Worm (Caenorhabditis elegans) whole organism, early embryonic: ENCODE data around the gene C28A5.6.

Source experiments
- B0310.2 ChIP-seq: sonication (generic microtip); optimal IDR thresholded peaks from 2 replicates; lab custom pipeline; 2016; ENCODE audit warnings: mild to moderate bottlenecking, missing genetic modification characterization, missing compliant biosample characterization
- F13C5.2 ChIP-seq: sonication (generic microtip); optimal IDR thresholded peaks from 2 replicates; lab custom pipeline; 2017; ENCODE audit warnings: mild to moderate bottlenecking, missing genetic modification characterization, inconsistent platforms, missing compliant biosample characterization
- ama-1 ChIP-seq: fragments of 150-350 bp; optimal IDR thresholded peaks from 2 replicates; lab custom pipeline; 2014
- ets-7 ChIP-seq: sonication (generic microtip); optimal IDR thresholded peaks from 2 replicates; lab custom pipeline; 2016; ENCODE audit warnings: missing genotype, missing genetic modification characterization, missing compliant biosample characterization
- flt-1 ChIP-seq: fragments of 200-800 bp; sonication (Bioruptor generic); IDR thresholded peaks from 2 replicates; pipeline ENCODE4 v1.3.6; 2022; ENCODE audit warnings: missing genetic modification characterization, missing compliant biosample characterization
- hmbx-1 ChIP-seq: sonication (generic microtip); optimal IDR thresholded peaks from 2 replicates; lab custom pipeline; 2016; ENCODE audit warnings: mild to moderate bottlenecking, missing genetic modification characterization, missing compliant biosample characterization
- hmg-4 ChIP-seq: fragments of 200-800 bp; sonication (Bioruptor generic); optimal IDR thresholded peaks from 2 replicates; lab custom pipeline; 2018; ENCODE audit warnings: mild to moderate bottlenecking, missing genetic modification characterization, missing compliant biosample characterization
- pes-1 ChIP-seq: fragments of 200-800 bp; sonication (Bioruptor generic); IDR thresholded peaks from 2 replicates; pipeline ENCODE4 v1.3.6; 2022; ENCODE audit warnings: missing genetic modification reagents, missing genetic modification characterization, missing compliant biosample characterization
- scrt-1 ChIP-seq: fragments of 200-800 bp; sonication (Bioruptor generic); IDR thresholded peaks from 2 replicates; pipeline ENCODE4 v1.3.6; 2022; ENCODE audit warnings: missing genetic modification characterization, missing compliant biosample characterization
- sea-1 ChIP-seq: fragments of 200-800 bp; sonication (Bioruptor generic); conservative IDR thresholded peaks from 2 replicates; pipeline ENCODE4 v1.3.6; 2022; ENCODE audit warnings: missing genetic modification characterization, missing compliant biosample characterization
- tra-4 ChIP-seq: sonication (generic microtip); optimal IDR thresholded peaks from 2 replicates; lab custom pipeline; 2017; ENCODE audit warnings: missing genetic modification characterization, missing compliant biosample characterization

ce11 chrIII:4448029-4448428 is 18.7 kb upstream of the C28A5.6 start:
- TF ChIP-seq ama-1 (lab: Kevin White, UChicago): no peak
- no peak for TF ChIP-seq sea-1 (GFP tag; lab: Robert Waterston, UW)
- no peak for TF ChIP-seq scrt-1 (GFP tag; lab: Robert Waterston, UW)
- no peak for TF ChIP-seq B0310.2 (tag; lab: Kevin White, UChicago)
- no peak for TF ChIP-seq hmg-4 (GFP tag; lab: Kevin White, UChicago)
- no peak for TF ChIP-seq tra-4
- no peak for TF ChIP-seq ets-7 (tag; lab: Kevin White, UChicago)
- TF ChIP-seq hmbx-1 (tag; lab: Kevin White, UChicago): no peak
- TF ChIP-seq F13C5.2 (tag; lab: Kevin White, UChicago): no peak
- TF ChIP-seq flt-1: no peak
- TF ChIP-seq pes-1: no peak
